Fruit fly (Drosophila melanogaster) whole organism, embryonic: Measurements from ENCODE around the gene CG34008.

ENCODE experiments used
- CG11696 ChIP-seq: fragments of 200-800 bp; sonication (Bioruptor generic); IDR thresholded peaks from 2 replicates; pipeline ENCODE4 v1.3.6; 2022; ENCODE audit warnings: missing biosample characterization, missing genetic modification characterization
- CG12391 ChIP-seq: fragments of 200-800 bp; sonication (Bioruptor generic); optimal IDR thresholded peaks from 3 replicates; lab custom pipeline; 2018; ENCODE audit warnings: missing biosample characterization, mild to moderate bottlenecking, missing genetic modification characterization, moderate library complexity
- CG13123 ChIP-seq: fragments of 200-800 bp; sonication (Bioruptor generic); optimal IDR thresholded peaks from 2 replicates; lab custom pipeline; 2016; ENCODE audit warnings: missing biosample characterization, missing genetic modification characterization
- CG14710 ChIP-seq: fragments of 200-800 bp; sonication (Bioruptor generic); optimal IDR thresholded peaks from 3 replicates; lab custom pipeline; 2019; ENCODE audit warnings: missing biosample characterization, mild to moderate bottlenecking, missing genetic modification characterization, moderate library complexity
- CG14860 ChIP-seq: fragments of 200-800 bp; sonication (Bioruptor generic); IDR thresholded peaks from 3 replicates; pipeline ENCODE4 v1.3.6; 2022; ENCODE audit warnings: missing biosample characterization, missing genetic modification characterization; ENCODE audit not compliant: partially characterized antibody
- CG15269 ChIP-seq: fragments of 200-800 bp; sonication (Bioruptor generic); optimal IDR thresholded peaks from 2 replicates; lab custom pipeline; 2018; ENCODE audit warnings: missing biosample characterization, mild to moderate bottlenecking, missing genetic modification characterization, moderate library complexity
- CG1529 ChIP-seq: fragments of 200-800 bp; sonication (Bioruptor generic); optimal IDR thresholded peaks from 3 replicates; lab custom pipeline; 2018; ENCODE audit warnings: missing biosample characterization, missing genetic modification characterization
- CG1647 ChIP-seq: fragments of 200-800 bp; sonication (Bioruptor generic); optimal IDR thresholded peaks from 3 replicates; lab custom pipeline; 2016; ENCODE audit warnings: missing biosample characterization, missing genetic modification characterization
- CG1792 ChIP-seq: fragments of 200-800 bp; sonication (Bioruptor generic); optimal IDR thresholded peaks from 2 replicates; lab custom pipeline; 2016; ENCODE audit warnings: missing biosample characterization, missing genetic modification characterization
- CG18262 ChIP-seq: fragments of 200-800 bp; optimal IDR thresholded peaks from 3 replicates; lab custom pipeline; 2019; ENCODE audit warnings: missing biosample characterization, mild to moderate bottlenecking, missing genetic modification characterization, moderate library complexity
- CG18476 ChIP-seq: fragments of 200-800 bp; sonication (Bioruptor generic); optimal IDR thresholded peaks from 2 replicates; lab custom pipeline; 2016; ENCODE audit warnings: missing biosample characterization, mild to moderate bottlenecking, missing genetic modification characterization
- CG2120 ChIP-seq: fragments of 200-800 bp; sonication (Bioruptor generic); optimal IDR thresholded peaks from 3 replicates; lab custom pipeline; 2016; ENCODE audit warnings: missing biosample characterization, missing genetic modification characterization
- CG2199 ChIP-seq: fragments of 200-800 bp; sonication (Bioruptor generic); IDR thresholded peaks from 3 replicates; pipeline ENCODE4 v1.3.6; 2022; ENCODE audit warnings: missing biosample characterization, missing genetic modification characterization
- CG2889 ChIP-seq: fragments of 200-800 bp; sonication (Bioruptor generic); IDR thresholded peaks from 3 replicates; pipeline ENCODE4 v1.3.6; 2022; ENCODE audit warnings: missing biosample characterization, missing genetic modification characterization
- CG3065 ChIP-seq: fragments of 200-800 bp; sonication (Bioruptor generic); optimal IDR thresholded peaks from 2 replicates; lab custom pipeline; 2016; ENCODE audit warnings: missing biosample characterization, missing genetic modification characterization
- CG3726 ChIP-seq: fragments of 200-800 bp; sonication (Bioruptor generic); IDR thresholded peaks from 3 replicates; pipeline ENCODE4, ENCODE4 v1.3.6; 2022; ENCODE audit warnings: missing biosample characterization, missing genetic modification characterization
- CG3995 ChIP-seq: fragments of 200-800 bp; sonication (Bioruptor generic); optimal IDR thresholded peaks from 3 replicates; lab custom pipeline; 2016; ENCODE audit warnings: missing biosample characterization, missing genetic modification characterization
- CG5953 ChIP-seq: fragments of 200-800 bp; sonication (Bioruptor generic); IDR thresholded peaks from 2 replicates; pipeline ENCODE4 v1.3.6; 2022; ENCODE audit warnings: missing biosample characterization, missing genetic modification characterization
- CG7786 ChIP-seq: fragments of 200-800 bp; sonication (Bioruptor generic); optimal IDR thresholded peaks from 2 replicates; lab custom pipeline; 2016; ENCODE audit warnings: missing biosample characterization, missing genetic modification characterization
- CG7839 ChIP-seq: fragments of 200-800 bp; sonication (Bioruptor generic); optimal IDR thresholded peaks from 3 replicates; lab custom pipeline; 2018; ENCODE audit warnings: missing biosample characterization, mild to moderate bottlenecking, missing genetic modification characterization, moderate library complexity
- D ChIP-seq, 2 experiments: fragments of 200-800 bp in 1 of 2; fragments of >200 bp in 1 of 2; sonication (Bioruptor generic) in 1 of 2; optimal IDR thresholded peaks; 2 replicates in 1 of 2; 3 replicates in 1 of 2; lab custom pipeline; 2017; ENCODE audit warnings: mild to moderate bottlenecking in 1 of 2, missing biosample characterization in 1 of 2, missing genetic modification characterization in 1 of 2, missing genetic modification reagents in 1 of 2
- Dfd ChIP-seq, 2 experiments: fragments of >200 bp; optimal IDR thresholded peaks; 2 replicates each; lab custom pipeline; 2017; ENCODE audit warnings: missing biosample characterization in 2 of 2, missing genetic modification characterization in 2 of 2
- Dip3 ChIP-seq: fragments of 200-800 bp; sonication (Bioruptor generic); optimal IDR thresholded peaks from 3 replicates; lab custom pipeline; 2016; ENCODE audit warnings: missing biosample characterization, missing genetic modification characterization
- ERR ChIP-seq: fragments of 200-800 bp; sonication (Bioruptor generic); optimal IDR thresholded peaks from 2 replicates; lab custom pipeline; 2016; ENCODE audit warnings: missing biosample characterization, missing genetic modification characterization
- Fer1 ChIP-seq: fragments of 200-800 bp; sonication (Bioruptor generic); optimal IDR thresholded peaks from 2 replicates; lab custom pipeline; 2017; ENCODE audit warnings: missing biosample characterization, mild to moderate bottlenecking, missing genetic modification characterization
- H15 ChIP-seq: fragments of 200-800 bp; sonication (Bioruptor generic); IDR thresholded peaks from 3 replicates; pipeline ENCODE4 v1.3.6; 2022; ENCODE audit warnings: missing biosample characterization, missing genetic modification characterization
- H2.0 ChIP-seq: fragments of 200-800 bp; sonication (Bioruptor generic); IDR thresholded peaks from 2 replicates; pipeline ENCODE4 v1.3.6; 2022; ENCODE audit warnings: missing biosample characterization, missing genetic modification characterization
- Lhr ChIP-seq: fragments of 200-800 bp; sonication (Bioruptor generic); optimal IDR thresholded peaks from 3 replicates; lab custom pipeline; 2017; ENCODE audit warnings: mild to moderate bottlenecking, missing biosample characterization, missing genetic modification reagents, missing genetic modification characterization
- MBD-R2 ChIP-seq: fragments of 200-800 bp; sonication (Bioruptor generic); IDR thresholded peaks from 2 replicates; pipeline ENCODE4 v1.3.6; 2022; ENCODE audit warnings: missing biosample characterization, missing genetic modification characterization
- Nf-YB ChIP-seq: fragments of 200-800 bp; sonication (Bioruptor generic); optimal IDR thresholded peaks from 3 replicates; lab custom pipeline; 2019; ENCODE audit warnings: missing biosample characterization, mild to moderate bottlenecking, missing genetic modification characterization, moderate library complexity
- Taf1 ChIP-seq: fragments of 200-800 bp; sonication (Bioruptor generic); IDR thresholded peaks from 2 replicates; pipeline ENCODE4 v1.3.6; 2022; ENCODE audit warnings: missing biosample characterization, missing genetic modification characterization
- Xbp1 ChIP-seq: fragments of 200-800 bp; sonication (Bioruptor generic); optimal IDR thresholded peaks from 3 replicates; lab custom pipeline; 2016; ENCODE audit warnings: missing biosample characterization, mild to moderate bottlenecking, missing genetic modification characterization
- amos ChIP-seq: fragments of 200-800 bp; sonication (Bioruptor generic); IDR thresholded peaks from 2 replicates; pipeline ENCODE4 v1.3.6; 2022; ENCODE audit warnings: missing biosample characterization, missing genetic modification characterization; ENCODE audit not compliant: partially characterized antibody
- chm ChIP-seq: fragments of 200-800 bp; sonication (Bioruptor generic); IDR thresholded peaks from 2 replicates; pipeline ENCODE4 v1.3.6; 2022; ENCODE audit warnings: missing biosample characterization, missing genetic modification characterization
- crc ChIP-seq: fragments of 200-800 bp; sonication (Bioruptor generic); optimal IDR thresholded peaks from 2 replicates; lab custom pipeline; 2016; ENCODE audit warnings: missing biosample characterization, missing genetic modification characterization
- danr ChIP-seq: fragments of 200-800 bp; sonication (Bioruptor generic); IDR thresholded peaks from 2 replicates; pipeline ENCODE4 v1.3.6; 2022; ENCODE audit warnings: missing biosample characterization, missing genetic modification characterization
- en ChIP-seq: fragments of 200-800 bp; sonication (Bioruptor generic); optimal IDR thresholded peaks from 2 replicates; lab custom pipeline; 2016; ENCODE audit warnings: missing biosample characterization, missing genetic modification characterization
- gsb ChIP-seq: fragments of 200-800 bp; sonication (Bioruptor generic); IDR thresholded peaks from 2 replicates; pipeline ENCODE4 v1.3.6; 2022; ENCODE audit warnings: missing biosample characterization, missing genetic modification characterization
- nmo ChIP-seq: fragments of 200-800 bp; sonication (Bioruptor generic); optimal IDR thresholded peaks from 2 replicates; lab custom pipeline; 2018; ENCODE audit warnings: missing biosample characterization, mild to moderate bottlenecking, missing genetic modification characterization, moderate library complexity
- nom ChIP-seq: fragments of 200-800 bp; sonication (Bioruptor generic); optimal IDR thresholded peaks from 2 replicates; lab custom pipeline; 2017; ENCODE audit warnings: missing biosample characterization, missing genetic modification characterization, mild to moderate bottlenecking, moderate library complexity, missing genetic modification reagents
- oc ChIP-seq: fragments of 200-800 bp; sonication (Bioruptor generic); optimal IDR thresholded peaks from 2 replicates; lab custom pipeline; 2018; ENCODE audit warnings: missing biosample characterization, mild to moderate bottlenecking, missing genetic modification characterization, moderate library complexity
- pb ChIP-seq: fragments of 200-800 bp; sonication (Bioruptor generic); optimal IDR thresholded peaks from 3 replicates; lab custom pipeline; 2016; ENCODE audit warnings: missing biosample characterization, missing genetic modification characterization
- psq ChIP-seq: fragments of 200-800 bp; sonication (Bioruptor generic); optimal IDR thresholded peaks from 2 replicates; lab custom pipeline; 2017; ENCODE audit warnings: missing biosample characterization, missing genetic modification characterization
- scrt ChIP-seq: fragments of 200-800 bp; sonication (Bioruptor generic); optimal IDR thresholded peaks from 2 replicates; lab custom pipeline; 2018; ENCODE audit warnings: missing biosample characterization, mild to moderate bottlenecking, missing genetic modification characterization, moderate library complexity
- sd ChIP-seq: fragments of 200-800 bp; sonication (Bioruptor generic); optimal IDR thresholded peaks from 3 replicates; lab custom pipeline; 2018; ENCODE audit warnings: missing biosample characterization, mild to moderate bottlenecking, missing genetic modification characterization, moderate library complexity
- so ChIP-seq: fragments of 200-800 bp; sonication (Bioruptor generic); IDR thresholded peaks from 3 replicates; pipeline ENCODE4 v1.3.6; 2022; ENCODE audit warnings: missing biosample characterization, missing genetic modification characterization
- sqz ChIP-seq: fragments of 200-800 bp; sonication (Bioruptor generic); optimal IDR thresholded peaks from 3 replicates; lab custom pipeline; 2018; ENCODE audit warnings: missing biosample characterization, mild to moderate bottlenecking, missing genetic modification characterization
- stwl ChIP-seq: fragments of 200-800 bp; sonication (Bioruptor generic); optimal IDR thresholded peaks from 3 replicates; lab custom pipeline; 2018; ENCODE audit warnings: missing biosample characterization, mild to moderate bottlenecking, missing genetic modification characterization, moderate library complexity
- trh ChIP-seq: fragments of 200-800 bp; sonication (Bioruptor generic); optimal IDR thresholded peaks from 2 replicates; lab custom pipeline; 2016; ENCODE audit warnings: missing biosample characterization, missing genetic modification characterization
- unpg ChIP-seq: fragments of 200-800 bp; sonication (Bioruptor generic); optimal IDR thresholded peaks from 3 replicates; lab custom pipeline; 2018; ENCODE audit warnings: missing biosample characterization, mild to moderate bottlenecking, missing genetic modification characterization, moderate library complexity
- yki ChIP-seq: fragments of >200 bp; optimal IDR thresholded peaks from 3 replicates; lab custom pipeline; 2018
- zf30C ChIP-seq: fragments of 200-800 bp; sonication (Bioruptor generic); optimal IDR thresholded peaks from 3 replicates; lab custom pipeline; 2018; ENCODE audit warnings: missing biosample characterization, mild to moderate bottlenecking, missing genetic modification characterization

The CG34008 gene

DNA sequence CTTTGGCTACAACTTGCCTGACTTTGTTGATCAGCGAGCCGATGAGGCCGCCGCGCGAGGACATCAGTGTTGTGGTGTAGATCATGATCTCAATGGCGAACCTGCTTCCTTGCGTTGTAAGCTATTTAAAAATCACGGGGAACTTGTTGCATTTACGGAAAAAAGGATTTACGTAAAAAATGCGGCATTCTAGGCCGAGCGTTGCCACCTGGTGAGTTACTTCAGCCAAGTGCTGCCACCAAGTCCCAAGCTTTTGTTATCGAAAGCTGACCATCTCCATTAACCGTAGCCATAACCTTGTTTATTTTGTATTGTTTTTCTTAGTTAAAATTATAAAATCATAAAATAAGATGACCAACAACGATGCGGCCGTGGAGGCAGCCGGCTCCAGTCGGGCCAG lies 4.5 kb downstream of the CG34008 start, which contains the start of the genes TFAM and CG5412 (continued):
- peak; percentile 21 for TF ChIP-seq CG14710 (tag; lab: Kevin White, UChicago)
- TF ChIP-seq chm, result no peak
- no peak for TF ChIP-seq gsb (GFP tag; lab: Robert Waterston, UW)
- no peak for TF ChIP-seq CG12391 (tag; lab: Kevin White, UChicago)
- TF ChIP-seq CG1529 (GFP tag; lab: Kevin White, UChicago), result no peak
- no peak for TF ChIP-seq CG7839 (tag; lab: Kevin White, UChicago)
- TF ChIP-seq D (optimal IDR thresholded peaks at IDR 0.05; lab: Kevin White, UChicago), result no peak
- no peak for TF ChIP-seq D (GFP tag; optimal IDR thresholded peaks at IDR 0.05; lab: Kevin White, UChicago)
- peak; percentile 13 for TF ChIP-seq Lhr (GFP tag; lab: Kevin White, UChicago)
- TF ChIP-seq danr (GFP tag; lab: Robert Waterston, UW), result no peak
- peak; percentile 93 for TF ChIP-seq MBD-R2
- peak; percentile 13 for TF ChIP-seq CG3995 (GFP tag; lab: Kevin White, UChicago)
- TF ChIP-seq trh (GFP tag; lab: Kevin White, UChicago), result no peak
- TF ChIP-seq scrt, result peak; percentile 85
- no peak for TF ChIP-seq CG2199 (GFP tag; lab: Robert Waterston, UW)
- TF ChIP-seq CG2120 (GFP tag; lab: Kevin White, UChicago), result no peak
- TF ChIP-seq CG3726, result no peak
- no peak for TF ChIP-seq Dip3 (GFP tag; lab: Kevin White, UChicago)
- no peak for TF ChIP-seq en (GFP tag; lab: Kevin White, UChicago)
- no peak for TF ChIP-seq CG7786 (GFP tag; lab: Kevin White, UChicago)
- no peak for TF ChIP-seq Taf1
- no peak for TF ChIP-seq H2.0 (GFP tag; lab: Robert Waterston, UW)
- TF ChIP-seq sd (tag; lab: Kevin White, UChicago), result no peak
- no peak for TF ChIP-seq psq
- no peak for TF ChIP-seq CG3065 (GFP tag; lab: Kevin White, UChicago)
- no peak for TF ChIP-seq CG18262
- no peak for TF ChIP-seq CG1792
- TF ChIP-seq sqz (GFP tag; lab: Kevin White, UChicago), result no peak
- no peak for TF ChIP-seq pb (GFP tag; lab: Kevin White, UChicago)
- no peak for TF ChIP-seq CG14860 (GFP tag; lab: Robert Waterston, UW)
- TF ChIP-seq amos (GFP tag; lab: Robert Waterston, UW), result peak; percentile 45; the same call in 1 of the 2 replicates
- TF ChIP-seq CG13123, result no peak
- no peak for TF ChIP-seq unpg (GFP tag; lab: Kevin White, UChicago)
- TF ChIP-seq Xbp1 (GFP tag; lab: Kevin White, UChicago), result no peak
- peak; percentile 14 for TF ChIP-seq nmo
- TF ChIP-seq H15 (GFP tag; lab: Robert Waterston, UW), result no peak
- no peak for TF ChIP-seq CG11696 (GFP tag; lab: Robert Waterston, UW)
- no peak for TF ChIP-seq so (GFP tag; lab: Robert Waterston, UW)
- no peak for TF ChIP-seq CG18476 (GFP tag; lab: Kevin White, UChicago)
- no peak for TF ChIP-seq Fer1 (GFP tag; lab: Kevin White, UChicago)
- no peak for TF ChIP-seq Dfd (GFP tag; optimal IDR thresholded peaks at IDR 0.05; lab: Kevin White, UChicago)
- no peak for TF ChIP-seq crc
- no peak for TF ChIP-seq CG1647 (GFP tag; lab: Kevin White, UChicago)
- no peak for TF ChIP-seq oc (tag; lab: Kevin White, UChicago)
- no peak for TF ChIP-seq zf30C (GFP tag; lab: Kevin White, UChicago)
- TF ChIP-seq stwl (tag; lab: Kevin White, UChicago), result peak; percentile 55
- TF ChIP-seq nom (GFP tag; lab: Kevin White, UChicago), result no peak
- no peak for TF ChIP-seq Nf-YB (GFP tag; lab: Kevin White, UChicago)
- TF ChIP-seq ERR (GFP tag; lab: Kevin White, UChicago), result no peak
- TF ChIP-seq CG15269, result no peak
- no peak for TF ChIP-seq CG5953 (GFP tag; lab: Robert Waterston, UW)
- no peak for TF ChIP-seq yki
- TF ChIP-seq CG2889 (GFP tag; lab: Robert Waterston, UW), result no peak
